Worm (Caenorhabditis elegans): Measurements from ENCODE around the gene npp-19.

Gene npp-19

ce11 chrII:10824046-10824445 is 25.8 kb upstream of the npp-19 start, which contains the start of the genes R06F6.12 and mix-1 (continued):
- TF ChIP-seq hrde-1 (tag; optimal IDR thresholded peaks at IDR 0.05; ENCODE audit: borderline replicate concordance) (no peak), ets-4 (GFP tag; optimal IDR thresholded peaks at IDR 0.05) (no peak), aptf-2 (GFP tag; conservative IDR thresholded peaks at IDR 0.05) (no peak), efl-1 (GFP tag; optimal IDR thresholded peaks at IDR 0.05) (peak; percentile 83), dpl-1 (GFP tag; optimal IDR thresholded peaks at IDR 0.05) (peak; percentile 81), hmg-1.2 (GFP tag; IDR thresholded peaks at IDR 0.05) (no peak), sdz-38 (tag; optimal IDR thresholded peaks at IDR 0.05) (no peak), B0261.1 (tag; optimal IDR thresholded peaks at IDR 0.05) (no peak), ZK185.1 (tag; optimal IDR thresholded peaks at IDR 0.05; ENCODE audit: poor library complexity, severe bottlenecking) (no peak), aptf-3 (GFP tag; IDR thresholded peaks at IDR 0.05) (no peak), T07F8.4 (tag; optimal IDR thresholded peaks at IDR 0.05) (no peak), atf-7 (tag; optimal IDR thresholded peaks at IDR 0.05) (no peak), gei-17 (GFP tag; optimal IDR thresholded peaks at IDR 0.05) (no peak), lag-1 (GFP tag; IDR thresholded peaks at IDR 0.05) (no peak), F22D6.2 (tag; optimal IDR thresholded peaks at IDR 0.05) (no peak), madf-8 (GFP tag; conservative IDR thresholded peaks at IDR 0.05) (peak; percentile 46), ztf-6 (GFP tag; IDR thresholded peaks at IDR 0.05) (no peak), nfya-1 (tag; optimal IDR thresholded peaks at IDR 0.05; ENCODE audit: borderline replicate concordance, insufficient read depth) (no peak), cebp-1 (GFP tag; IDR thresholded peaks at IDR 0.05) (no peak), cebp-1 (tag; optimal IDR thresholded peaks at IDR 0.05) (peak; percentile 68), ztf-28 (GFP tag; IDR thresholded peaks at IDR 0.05) (no peak), die-1 (tag; optimal IDR thresholded peaks at IDR 0.05) (no peak), Y53F4B.3 (GFP tag; IDR thresholded peaks at IDR 0.05) (no peak), lin-40 (tag; optimal IDR thresholded peaks at IDR 0.05) (peak; percentile 39), Y53G8AR.9 (GFP tag; conservative IDR thresholded peaks at IDR 0.05) (no peak), ceh-100 (GFP tag; IDR thresholded peaks at IDR 0.05) (no peak), xnd-1 (tag; optimal IDR thresholded peaks at IDR 0.05) (no peak), F37B4.10 (GFP tag; IDR thresholded peaks at IDR 0.05) (no peak), madf-10 (tag; optimal IDR thresholded peaks at IDR 0.05) (no peak)

DNA sequence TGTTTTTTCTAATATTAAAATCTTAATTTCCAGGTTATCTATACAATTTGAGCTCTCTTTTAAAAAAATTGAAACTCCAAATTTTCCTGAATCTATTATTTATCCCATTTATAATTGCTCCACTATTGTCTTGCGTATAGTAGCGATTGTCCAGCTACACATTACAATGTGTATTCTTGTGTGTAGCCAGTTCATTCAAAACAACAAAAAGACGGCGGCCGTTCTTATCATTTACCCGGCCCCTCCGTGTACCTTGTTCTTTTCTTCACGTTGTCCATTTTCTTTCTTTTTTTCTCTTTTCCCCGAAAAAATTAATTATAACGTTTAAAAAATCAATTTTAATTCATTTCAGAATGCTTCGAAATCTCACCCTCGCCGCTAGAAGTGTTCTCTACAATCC is 22.4 kb upstream of the npp-19 start, which contains the start of gene ech-4:
Gene ech-4 (plus strand): TSS at position 353 of the 400 bp plus-strand sequence.
- TF ChIP-seq nhr-80 (tag; optimal IDR thresholded peaks at IDR 0.05) (peak; percentile 8), cebp-1 (GFP tag; IDR thresholded peaks at IDR 0.05) (no peak), cebp-1 (tag; optimal IDR thresholded peaks at IDR 0.05) (no peak)

DNA sequence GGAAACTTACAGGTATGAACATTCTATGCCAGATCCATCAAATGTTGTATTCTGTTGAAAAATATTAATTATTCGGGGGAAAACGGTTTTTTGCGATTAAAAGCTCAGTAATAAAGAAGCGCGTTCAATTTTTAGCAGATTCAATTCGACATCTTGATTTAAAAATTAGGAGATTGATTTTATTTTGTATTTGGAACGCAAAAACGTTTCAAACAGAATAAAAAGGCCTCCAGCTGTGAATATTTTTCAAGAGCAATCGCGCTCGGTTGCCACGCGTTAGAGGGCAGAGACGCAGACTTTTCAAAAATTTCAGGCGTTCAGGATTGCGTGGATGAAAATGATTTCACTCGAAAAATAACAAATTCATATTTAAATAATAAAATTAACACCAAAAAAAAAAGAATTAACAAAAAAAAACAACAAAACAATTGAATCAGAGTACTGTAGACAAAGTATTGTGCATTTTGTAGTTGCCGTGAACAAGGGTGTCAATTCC is 21.7 kb upstream of the npp-19 start, which contains the start of gene R06F6.8:
Gene R06F6.8 (minus strand): TSS at position 51 of the 496 bp plus-strand sequence.
- TF ChIP-seq mcd-1 (GFP tag; IDR thresholded peaks at IDR 0.05) (peak; percentile 74), cebp-2 (GFP tag; IDR thresholded peaks at IDR 0.05) (no peak), lsl-1 (GFP tag; optimal IDR thresholded peaks at IDR 0.05) (peak; percentile 63), Y67H2A.10 (GFP tag; conservative IDR thresholded peaks at IDR 0.05) (no peak), let-526 (GFP tag; IDR thresholded peaks at IDR 0.05) (no peak), madf-6 (GFP tag; IDR thresholded peaks at IDR 0.05) (no peak), ZK185.1 (tag; optimal IDR thresholded peaks at IDR 0.05; ENCODE audit: poor library complexity, severe bottlenecking) (no peak), snpc-3.4 (tag; optimal IDR thresholded peaks at IDR 0.05) (peak; percentile 2), Y53G8AR.9 (GFP tag; conservative IDR thresholded peaks at IDR 0.05) (no peak), lin-54 (GFP tag; optimal IDR thresholded peaks at IDR 0.05) (peak; percentile 21), F49E8.2 (tag; optimal IDR thresholded peaks at IDR 0.05; ENCODE audit: insufficient read depth) (no peak), snpc-1.1 (tag; optimal IDR thresholded peaks at IDR 0.05; ENCODE audit: insufficient read depth) (no peak), hmg-1.2 (GFP tag; IDR thresholded peaks at IDR 0.05) (peak; percentile 89), D2030.7 (GFP tag; IDR thresholded peaks at IDR 0.05) (peak; percentile 50)

All from whole organism, young adult.